Fruit fly (Drosophila melanogaster): ENCODE measurements around the gene CG9331.

CG9331 gene

dm6 chr2L:20831060-20831459 lies 8.4 kb downstream of the CG9331 start, which contains the start of gene CG31674 (continued):
- TF ChIP-seq kay (GFP tag; optimal IDR thresholded peaks at IDR 0.05) (no peak), D19A (tag; optimal IDR thresholded peaks at IDR 0.05) (peak; percentile 81), CG2712 (tag; optimal IDR thresholded peaks at IDR 0.05) (no peak), CG8388 (GFP tag; optimal IDR thresholded peaks at IDR 0.05) (no peak), MTF-1 (GFP tag; optimal IDR thresholded peaks at IDR 0.05; ENCODE audit: borderline replicate concordance) (no peak), Xrp1 (GFP tag; IDR thresholded peaks at IDR 0.05) (no peak), mam (GFP tag; optimal IDR thresholded peaks at IDR 0.05) (no peak), CG17385 (GFP tag; optimal IDR thresholded peaks at IDR 0.05) (peak; percentile 39), CG8089 (GFP tag; optimal IDR thresholded peaks at IDR 0.05) (no peak), CG2678 (tag; optimal IDR thresholded peaks at IDR 0.05) (peak; percentile 31), NC2β (GFP tag; optimal IDR thresholded peaks at IDR 0.05) (no peak), Ssrp (tag; optimal IDR thresholded peaks at IDR 0.05) (no peak), lab (GFP tag; optimal IDR thresholded peaks at IDR 0.05) (peak; percentile 16), Rfx (GFP tag; IDR thresholded peaks at IDR 0.05) (peak; percentile 21; the same call in 1 of the 2 replicates), Lim3 (GFP tag; IDR thresholded peaks at IDR 0.05) (no peak), CG31388 (GFP tag; optimal IDR thresholded peaks at IDR 0.05) (no peak), sug (tag; optimal IDR thresholded peaks at IDR 0.05) (peak; percentile 37), CG12236 (GFP tag; optimal IDR thresholded peaks at IDR 0.05) (no peak), bigmax (GFP tag; optimal IDR thresholded peaks at IDR 0.05) (peak; percentile 5), Adf1 (GFP tag; IDR thresholded peaks at IDR 0.05) (no peak; the same call in 1 of the 2 replicates), sens (GFP tag) (peak; percentile 28), Ets65A (GFP tag) (no peak), Tbp (GFP tag; optimal IDR thresholded peaks at IDR 0.05) (no peak), CG13287 (GFP tag; IDR thresholded peaks at IDR 0.05; ENCODE audit: partially characterized antibody) (peak; percentile 53; the same call in 1 of the 2 replicates), nmo (GFP tag; optimal IDR thresholded peaks at IDR 0.05) (no peak), toy (GFP tag; IDR thresholded peaks at IDR 0.05) (no peak), CG5180 (GFP tag; optimal IDR thresholded peaks at IDR 0.05) (peak; percentile 23), sima (GFP tag; optimal IDR thresholded peaks at IDR 0.05) (no peak), Mad (GFP tag; optimal IDR thresholded peaks at IDR 0.05) (no peak), YL-1 (GFP tag; optimal IDR thresholded peaks at IDR 0.05) (no peak), BEAF-32 (GFP tag; optimal IDR thresholded peaks at IDR 0.05) (no peak), Dref (GFP tag; IDR thresholded peaks at IDR 0.05) (no peak), crol (GFP tag; IDR thresholded peaks at IDR 0.05) (no peak), HLH3B (GFP tag; IDR thresholded peaks at IDR 0.05) (no peak), CG5245 (GFP tag; optimal IDR thresholded peaks at IDR 0.05) (no peak), odd (GFP tag; optimal IDR thresholded peaks at IDR 0.05) (no peak), hth (optimal IDR thresholded peaks at IDR 0.05) (no peak), Fer1 (GFP tag; optimal IDR thresholded peaks at IDR 0.05) (peak; percentile 24), CG10979 (tag; optimal IDR thresholded peaks at IDR 0.05) (no peak), danr (GFP tag; IDR thresholded peaks at IDR 0.05) (no peak), dan (GFP tag; IDR thresholded peaks at IDR 0.05) (no peak), wor (GFP tag; IDR thresholded peaks at IDR 0.05) (no peak), Max (GFP tag; optimal IDR thresholded peaks at IDR 0.05) (no peak), scrt (GFP tag; optimal IDR thresholded peaks at IDR 0.05) (no peak), NFAT (GFP tag; IDR thresholded peaks at IDR 0.05) (peak; percentile 13; the same call in 1 of the 2 replicates), CG18599 (GFP tag; optimal IDR thresholded peaks at IDR 0.05) (no peak), pfk (GFP tag; optimal IDR thresholded peaks at IDR 0.05) (no peak), slou (GFP tag; optimal IDR thresholded peaks at IDR 0.05) (no peak), sqz (GFP tag; optimal IDR thresholded peaks at IDR 0.05) (no peak), croc (GFP tag; conservative IDR thresholded peaks at IDR 0.05) (no peak), CG16863 (GFP tag; optimal IDR thresholded peaks at IDR 0.05) (no peak), sna (GFP tag; IDR thresholded peaks at IDR 0.05; ENCODE audit: partially characterized antibody) (no peak)

All from whole organism, embryonic.